Fruit fly (Drosophila melanogaster) whole organism, embryonic: ENCODE data around the gene Tfb4.

ENCODE experiments used
- Abd-B ChIP-seq: fragments of 200-800 bp; sonication (Bioruptor generic); optimal IDR thresholded peaks from 2 replicates; lab custom pipeline; 2018; ENCODE audit warnings: missing biosample characterization, mild to moderate bottlenecking, missing genetic modification characterization, moderate library complexity
- Atf3 ChIP-seq: fragments of 200-800 bp; sonication (Bioruptor generic); optimal IDR thresholded peaks from 3 replicates; lab custom pipeline; 2016; ENCODE audit warnings: missing biosample characterization, missing genetic modification characterization
- Bteb2 ChIP-seq: fragments of 200-800 bp; sonication (Bioruptor generic); optimal IDR thresholded peaks from 2 replicates; lab custom pipeline; 2016; ENCODE audit warnings: missing biosample characterization, missing genetic modification characterization
- CG10565 ChIP-seq: fragments of 200-800 bp; sonication (Bioruptor generic); optimal IDR thresholded peaks from 3 replicates; lab custom pipeline; 2016; ENCODE audit warnings: missing biosample characterization, mild to moderate bottlenecking, missing genetic modification characterization
- CG12236 ChIP-seq: fragments of 200-800 bp; sonication (Bioruptor generic); optimal IDR thresholded peaks from 2 replicates; lab custom pipeline; 2016; ENCODE audit warnings: missing biosample characterization, missing genetic modification characterization
- CG12769 ChIP-seq: fragments of 200-800 bp; sonication (Bioruptor generic); optimal IDR thresholded peaks from 2 replicates; lab custom pipeline; 2019; ENCODE audit warnings: missing biosample characterization, mild to moderate bottlenecking, missing genetic modification characterization, moderate library complexity
- CG13296 ChIP-seq: fragments of 200-800 bp; sonication (Bioruptor generic); optimal IDR thresholded peaks from 3 replicates; lab custom pipeline; 2018; ENCODE audit warnings: missing biosample characterization, mild to moderate bottlenecking, missing genetic modification characterization
- CG13775 ChIP-seq: fragments of 200-800 bp; sonication (Bioruptor generic); optimal IDR thresholded peaks from 3 replicates; lab custom pipeline; 2017; ENCODE audit warnings: missing biosample characterization, mild to moderate bottlenecking, missing genetic modification characterization
- CG1603 ChIP-seq: fragments of 200-800 bp; sonication (Bioruptor generic); optimal IDR thresholded peaks from 2 replicates; lab custom pipeline; 2019; ENCODE audit warnings: missing biosample characterization, mild to moderate bottlenecking, missing genetic modification characterization, moderate library complexity
- CG2116 ChIP-seq: fragments of 200-800 bp; sonication (Bioruptor generic); optimal IDR thresholded peaks from 3 replicates; lab custom pipeline; 2018; ENCODE audit warnings: missing biosample characterization, mild to moderate bottlenecking, missing genetic modification characterization
- CG2875 ChIP-seq: fragments of 200-800 bp; sonication (Bioruptor generic); optimal IDR thresholded peaks from 2 replicates; lab custom pipeline; 2017; ENCODE audit warnings: missing biosample characterization, mild to moderate bottlenecking, missing genetic modification characterization, missing genetic modification reagents
- CG42726 ChIP-seq: fragments of 200-800 bp; sonication (Bioruptor generic); IDR thresholded peaks from 2 replicates; pipeline ENCODE4 v1.3.6; 2022; ENCODE audit warnings: missing biosample characterization, missing genetic modification characterization; ENCODE audit not compliant: partially characterized antibody
- CG43689 ChIP-seq: fragments of 200-800 bp; sonication (Bioruptor generic); IDR thresholded peaks from 2 replicates; pipeline ENCODE4 v1.3.6; 2022; ENCODE audit warnings: missing biosample characterization, missing genetic modification characterization
- CG4404 ChIP-seq: fragments of 200-800 bp; sonication (Bioruptor generic); IDR thresholded peaks from 2 replicates; pipeline ENCODE4 v1.3.6; 2022; ENCODE audit warnings: missing biosample characterization, missing genetic modification characterization
- CG5245 ChIP-seq: fragments of 200-800 bp; sonication (Bioruptor generic); optimal IDR thresholded peaks from 3 replicates; lab custom pipeline; 2016; ENCODE audit warnings: missing biosample characterization, missing genetic modification characterization
- CG5953 ChIP-seq: fragments of 200-800 bp; sonication (Bioruptor generic); IDR thresholded peaks from 2 replicates; pipeline ENCODE4 v1.3.6; 2022; ENCODE audit warnings: missing biosample characterization, missing genetic modification characterization
- CG9609 ChIP-seq: fragments of 200-800 bp; sonication (Bioruptor generic); optimal IDR thresholded peaks from 3 replicates; lab custom pipeline; 2016; ENCODE audit warnings: missing biosample characterization, missing genetic modification characterization
- Chrac-16 ChIP-seq: fragments of 200-800 bp; sonication (Bioruptor generic); optimal IDR thresholded peaks from 3 replicates; lab custom pipeline; 2016; ENCODE audit warnings: missing biosample characterization, missing genetic modification characterization
- Dbx ChIP-seq: fragments of 200-800 bp; sonication (Bioruptor generic); IDR thresholded peaks from 3 replicates; pipeline ENCODE4 v1.3.6; 2022; ENCODE audit warnings: missing biosample characterization, missing genetic modification characterization
- Dp ChIP-seq: fragments of 200-800 bp; sonication (Bioruptor generic); optimal IDR thresholded peaks from 2 replicates; lab custom pipeline; 2018; ENCODE audit warnings: missing biosample characterization, mild to moderate bottlenecking, missing genetic modification characterization, moderate library complexity
- E2f2 ChIP-seq: fragments of 200-800 bp; sonication (Bioruptor generic); IDR thresholded peaks from 2 replicates; pipeline ENCODE4 v1.3.6; 2022; ENCODE audit warnings: missing biosample characterization, missing genetic modification characterization
- GATAe ChIP-seq: fragments of 200-800 bp; sonication (Bioruptor generic); conservative IDR thresholded peaks from 2 replicates; pipeline ENCODE4 v1.3.6; 2022; ENCODE audit warnings: missing biosample characterization, missing genetic modification characterization
- H15 ChIP-seq: fragments of 200-800 bp; sonication (Bioruptor generic); IDR thresholded peaks from 3 replicates; pipeline ENCODE4 v1.3.6; 2022; ENCODE audit warnings: missing biosample characterization, missing genetic modification characterization
- HLH3B ChIP-seq: fragments of 200-800 bp; sonication (Bioruptor generic); IDR thresholded peaks from 2 replicates; pipeline ENCODE4 v1.3.6; 2022; ENCODE audit warnings: missing biosample characterization, missing genetic modification characterization
- HmgD ChIP-seq: fragments of 200-800 bp; sonication (Bioruptor generic); optimal IDR thresholded peaks from 3 replicates; lab custom pipeline; 2016; ENCODE audit warnings: missing biosample characterization, missing genetic modification characterization
- Jarid2 ChIP-seq: fragments of 200-800 bp; sonication (Bioruptor generic); optimal IDR thresholded peaks from 3 replicates; lab custom pipeline; 2017; ENCODE audit warnings: mild to moderate bottlenecking, missing biosample characterization, missing genetic modification reagents, missing genetic modification characterization
- MTF-1 ChIP-seq: fragments of 200-800 bp; sonication (Bioruptor generic); optimal IDR thresholded peaks from 2 replicates; lab custom pipeline; 2018; ENCODE audit warnings: missing biosample characterization, mild to moderate bottlenecking, missing genetic modification characterization, borderline replicate concordance
- Mes4 ChIP-seq: fragments of 200-800 bp; sonication (Bioruptor generic); optimal IDR thresholded peaks from 2 replicates; lab custom pipeline; 2016; ENCODE audit warnings: missing biosample characterization, missing genetic modification characterization
- Myb ChIP-seq: fragments of 200-800 bp; sonication (Bioruptor generic); optimal IDR thresholded peaks from 2 replicates; lab custom pipeline; 2016; ENCODE audit warnings: missing biosample characterization, missing genetic modification characterization
- Nf-YC ChIP-seq: fragments of 200-800 bp; optimal IDR thresholded peaks from 3 replicates; lab custom pipeline; 2019; ENCODE audit warnings: missing biosample characterization, mild to moderate bottlenecking, missing genetic modification characterization, moderate library complexity
- Opbp ChIP-seq: fragments of 200-800 bp; sonication (Bioruptor generic); IDR thresholded peaks from 3 replicates; pipeline ENCODE4 v1.3.6; 2022; ENCODE audit warnings: missing biosample characterization, missing genetic modification characterization; ENCODE audit not compliant: partially characterized antibody
- Usf ChIP-seq: fragments of 200-800 bp; sonication (Bioruptor generic); optimal IDR thresholded peaks from 2 replicates; lab custom pipeline; 2017; ENCODE audit warnings: missing genotype, missing biosample characterization, missing genetic modification characterization
- abd-A ChIP-seq: fragments of 200-800 bp; sonication (Bioruptor generic); optimal IDR thresholded peaks from 3 replicates; lab custom pipeline; 2019; ENCODE audit warnings: missing biosample characterization, mild to moderate bottlenecking, missing genetic modification characterization, moderate library complexity
- caup ChIP-seq: fragments of 200-800 bp; sonication (Bioruptor generic); optimal IDR thresholded peaks from 3 replicates; lab custom pipeline; 2017; ENCODE audit warnings: missing biosample characterization, mild to moderate bottlenecking, missing genetic modification characterization, moderate library complexity; ENCODE audit not compliant: severe bottlenecking
- chinmo ChIP-seq: fragments of 200-800 bp; sonication (Bioruptor generic); IDR thresholded peaks from 4 replicates; pipeline ENCODE4 v1.3.6; 2022; ENCODE audit warnings: missing biosample characterization, missing genetic modification characterization; ENCODE audit not compliant: partially characterized antibody
- crp ChIP-seq, 2 experiments: fragments of 200-800 bp; sonication (Bioruptor generic); optimal IDR thresholded peaks; 2 replicates in 1 of 2; 3 replicates in 1 of 2; lab custom pipeline; 2017; ENCODE audit warnings: missing biosample characterization in 2 of 2, missing genetic modification characterization in 2 of 2, mild to moderate bottlenecking in 1 of 2, moderate library complexity in 1 of 2
- dpn ChIP-seq, 2 experiments: fragments of 200-800 bp; sonication (Bioruptor generic); optimal IDR thresholded peaks; 3 replicates each; lab custom pipeline; 2016; ENCODE audit warnings: missing biosample characterization in 2 of 2, missing genetic modification characterization in 2 of 2
- dysf ChIP-seq: fragments of 200-800 bp; sonication (Bioruptor generic); IDR thresholded peaks from 3 replicates; pipeline ENCODE4 v1.3.6; 2022; ENCODE audit warnings: missing biosample characterization, missing genetic modification characterization
- ewg ChIP-seq: fragments of 200-800 bp; sonication (Bioruptor generic); optimal IDR thresholded peaks from 3 replicates; lab custom pipeline; 2017; ENCODE audit warnings: mild to moderate bottlenecking, missing biosample characterization, missing genetic modification reagents, missing genetic modification characterization
- kni ChIP-seq: fragments of 200-800 bp; sonication (Bioruptor generic); optimal IDR thresholded peaks from 3 replicates; lab custom pipeline; 2017; ENCODE audit warnings: mild to moderate bottlenecking, missing biosample characterization, missing genetic modification reagents, missing genetic modification characterization
- nerfin-1 ChIP-seq: fragments of 200-800 bp; sonication (Bioruptor generic); optimal IDR thresholded peaks from 3 replicates; lab custom pipeline; 2019; ENCODE audit warnings: missing biosample characterization, mild to moderate bottlenecking, missing genetic modification characterization, moderate library complexity
- onecut ChIP-seq: fragments of 200-800 bp; sonication (Bioruptor generic); IDR thresholded peaks from 2 replicates; pipeline ENCODE4 v1.3.6; 2022; ENCODE audit warnings: missing biosample characterization, missing genetic modification characterization
- row ChIP-seq: fragments of 200-800 bp; sonication (Bioruptor generic); IDR thresholded peaks from 3 replicates; pipeline ENCODE4 v1.3.6; 2022; ENCODE audit warnings: missing biosample characterization, missing genetic modification characterization
- sens-2 ChIP-seq: fragments of 200-800 bp; sonication (Bioruptor generic); IDR thresholded peaks from 2 replicates; pipeline ENCODE4 v1.3.6; 2022; ENCODE audit warnings: missing biosample characterization, missing genetic modification characterization
- sna ChIP-seq: fragments of 200-800 bp; sonication (Bioruptor generic); IDR thresholded peaks from 2 replicates; pipeline ENCODE4 v1.3.6; 2022; ENCODE audit warnings: missing biosample characterization, missing genetic modification characterization; ENCODE audit not compliant: partially characterized antibody
- stc ChIP-seq: fragments of 200-800 bp; sonication (Bioruptor generic); IDR thresholded peaks from 2 replicates; pipeline ENCODE4 v1.3.6; 2022; ENCODE audit warnings: missing biosample characterization, missing genetic modification characterization
- sug ChIP-seq: fragments of 200-800 bp; optimal IDR thresholded peaks from 2 replicates; lab custom pipeline; 2019; ENCODE audit warnings: missing biosample characterization, mild to moderate bottlenecking, missing genetic modification characterization, moderate library complexity
- tap ChIP-seq: fragments of 200-800 bp; optimal IDR thresholded peaks from 3 replicates; lab custom pipeline; 2019; ENCODE audit warnings: missing biosample characterization, mild to moderate bottlenecking, missing genetic modification characterization, moderate library complexity
- vvl ChIP-seq: fragments of 200-800 bp; sonication (Bioruptor generic); IDR thresholded peaks from 2 replicates; pipeline ENCODE4 v1.3.6; 2022; ENCODE audit warnings: missing biosample characterization, missing genetic modification characterization

Tfb4 gene

DNA sequence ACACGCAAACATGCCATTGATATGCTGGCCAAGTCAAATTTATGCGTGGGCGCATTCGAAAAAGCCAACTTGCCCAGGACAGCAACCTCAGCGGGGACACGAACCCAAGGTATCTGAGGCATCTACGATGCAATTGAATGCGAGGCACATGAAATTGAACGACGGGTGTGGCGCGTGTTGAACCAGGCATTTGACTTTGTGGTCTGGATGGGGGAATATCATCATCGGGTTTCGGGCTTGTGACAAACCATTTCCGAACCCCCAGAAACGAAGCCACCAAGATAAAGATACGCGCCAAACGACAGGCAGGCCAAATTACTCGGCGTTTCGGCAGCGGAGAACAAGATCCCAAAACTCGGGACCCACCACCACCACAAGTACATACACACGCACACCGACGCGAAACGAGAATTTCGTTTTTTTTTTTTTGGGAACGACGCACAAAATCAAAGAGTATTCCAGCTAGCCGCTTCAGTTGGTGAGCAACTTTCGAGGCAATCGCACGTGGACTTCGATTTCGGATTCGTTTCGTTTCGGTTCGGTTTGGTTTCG is 7.7 kb downstream of the Tfb4 start, which contains the start of gene MFS3:
Gene MFS3, plus strand, starts transcription at position 472 of the 552 bp plus-strand sequence.
- TF ChIP-seq vvl, result peak; percentile 61; the same call in 1 of the 2 replicates
- TF ChIP-seq dysf, result 0 out of 3 replicates have a peak, but pooled peaks have one; percentile 22
- peak; percentile 19; the same call in 1 of the 3 replicates for TF ChIP-seq row (GFP tag; lab: Robert Waterston, UW)
- TF ChIP-seq Chrac-16, result no peak
- no peak for TF ChIP-seq H15 (GFP tag; lab: Robert Waterston, UW)
- peak; percentile 18 for TF ChIP-seq CG2875 (GFP tag; lab: Kevin White, UChicago)
- peak; percentile 80 for TF ChIP-seq kni
- no peak for TF ChIP-seq Bteb2 (GFP tag; lab: Kevin White, UChicago)
- TF ChIP-seq Opbp (GFP tag; lab: Robert Waterston, UW), result peak; percentile 13; the same call in 1 of the 3 replicates
- TF ChIP-seq CG5245 (GFP tag; lab: Kevin White, UChicago), result no peak
- TF ChIP-seq GATAe (GFP tag; lab: Robert Waterston, UW), result no peak
- TF ChIP-seq Usf, result no peak
- TF ChIP-seq Abd-B (GFP tag; lab: Kevin White, UChicago), result peak; percentile 27
- no peak for TF ChIP-seq stc (GFP tag; lab: Robert Waterston, UW)
- TF ChIP-seq sens-2 (GFP tag; lab: Robert Waterston, UW), result no peak
- TF ChIP-seq CG12769 (tag; lab: Kevin White, UChicago), result peak; percentile 89
- peak; percentile 99 for TF ChIP-seq ewg
- TF ChIP-seq abd-A (tag; lab: Kevin White, UChicago), result peak; percentile 96
- TF ChIP-seq CG10565 (GFP tag; lab: Kevin White, UChicago), result no peak
- TF ChIP-seq Nf-YC (tag; lab: Kevin White, UChicago), result peak; percentile 7
- TF ChIP-seq sna (GFP tag; lab: Robert Waterston, UW), result no peak
- TF ChIP-seq CG13296, result no peak
- TF ChIP-seq CG13775 (GFP tag; lab: Kevin White, UChicago), result peak; percentile 2
- TF ChIP-seq dpn (GFP tag; optimal IDR thresholded peaks at IDR 0.05; lab: Kevin White, UChicago), result peak in 1 of 2 experiments; percentile 21
- TF ChIP-seq HmgD (GFP tag; lab: Kevin White, UChicago), result peak; percentile 61
- peak; percentile 11 for TF ChIP-seq tap
- peak; percentile 80 for TF ChIP-seq CG1603
- no peak for TF ChIP-seq CG12236 (GFP tag; lab: Kevin White, UChicago)
- TF ChIP-seq Mes4 (GFP tag; lab: Kevin White, UChicago), result no peak
- TF ChIP-seq chinmo (GFP tag; lab: Robert Waterston, UW), result peak; percentile 95
- peak; percentile 36 for TF ChIP-seq Myb (GFP tag; lab: Kevin White, UChicago)
- peak; percentile 44 for TF ChIP-seq onecut (GFP tag; lab: Robert Waterston, UW)
- TF ChIP-seq nerfin-1 (tag; lab: Kevin White, UChicago), result no peak
- TF ChIP-seq Atf3 (GFP tag; lab: Kevin White, UChicago), result no peak
- no peak for TF ChIP-seq CG5953 (GFP tag; lab: Robert Waterston, UW)
- TF ChIP-seq CG2116 (GFP tag; lab: Kevin White, UChicago), result peak; percentile 33
- TF ChIP-seq CG4404, result no peak
- 0 out of 2 replicates have a peak, but pooled peaks have one; percentile 3 for TF ChIP-seq CG42726 (GFP tag; lab: Robert Waterston, UW)
- TF ChIP-seq MTF-1 (GFP tag; lab: Kevin White, UChicago), result peak; percentile 51
- TF ChIP-seq Jarid2 (GFP tag; lab: Kevin White, UChicago), result peak; percentile 66
- TF ChIP-seq CG9609, result no peak
- peak; percentile 7 for TF ChIP-seq caup (GFP tag; lab: Kevin White, UChicago)
- TF ChIP-seq HLH3B (GFP tag; lab: Robert Waterston, UW), result no peak; the same call in 1 of the 2 replicates
- TF ChIP-seq Dbx (GFP tag; lab: Robert Waterston, UW), result peak; percentile 29; the same call in 2 of the 3 replicates
- peak; percentile 60 for TF ChIP-seq Dp
- no peak for TF ChIP-seq CG43689 (GFP tag; lab: Robert Waterston, UW)
- TF ChIP-seq crp (GFP tag; optimal IDR thresholded peaks at IDR 0.05; lab: Kevin White, UChicago), result peak in 1 of 2 experiments; percentile 4
- peak; percentile 76 for TF ChIP-seq E2f2 (GFP tag; lab: Robert Waterston, UW)
- TF ChIP-seq sug (tag; lab: Kevin White, UChicago), result peak; percentile 36
